Worm (Caenorhabditis elegans): ENCODE measurements around the gene C25E10.7.

C25E10.7 gene

DNA sequence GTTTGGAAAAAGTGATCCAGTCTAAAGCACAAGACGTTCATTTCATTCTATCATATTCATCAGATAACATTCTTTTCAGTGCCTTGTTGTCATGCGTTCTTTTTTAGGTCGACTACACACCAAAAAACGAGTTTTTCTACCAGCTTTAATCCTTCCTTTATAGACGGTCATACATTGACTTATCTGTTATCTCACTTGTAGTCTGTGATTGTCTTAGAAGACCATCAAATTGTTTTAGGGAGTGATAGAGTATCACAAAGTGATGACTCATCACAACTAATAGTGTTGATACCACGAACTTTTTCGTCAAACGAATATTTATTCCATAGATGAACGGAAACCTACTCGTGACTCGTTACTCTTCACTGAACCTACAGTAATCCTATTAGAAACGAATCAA is 34.8 kb upstream of the C25E10.7 start:
- TF ChIP-seq K12H6.12 (tag; optimal IDR thresholded peaks at IDR 0.05) (no peak), ceh-79 (tag; optimal IDR thresholded peaks at IDR 0.05) (no peak), aptf-3 (GFP tag; IDR thresholded peaks at IDR 0.05) (no peak)

- TF ChIP-seq T07F8.4 (tag; optimal IDR thresholded peaks at IDR 0.05) (no peak), hmg-20 (GFP tag; IDR thresholded peaks at IDR 0.05) (no peak), dox-1 (GFP tag; IDR thresholded peaks at IDR 0.05) (no peak), efl-1 (GFP tag; optimal IDR thresholded peaks at IDR 0.05) (no peak), F33H1.4 (GFP tag; IDR thresholded peaks at IDR 0.05) (no peak), rpc-1 (optimal IDR thresholded peaks at IDR 0.05) (no peak), rpc-1 (tag; optimal IDR thresholded peaks at IDR 0.05) (no peak), hsf-1 (GFP tag; IDR thresholded peaks at IDR 0.05) (no peak), attf-3 (GFP tag; conservative IDR thresholded peaks at IDR 0.05) (no peak), xnd-1 (tag; optimal IDR thresholded peaks at IDR 0.05) (no peak), ztf-3 (GFP tag; optimal IDR thresholded peaks at IDR 0.05) (no peak), cebp-2 (GFP tag; IDR thresholded peaks at IDR 0.05) (no peak), K11D2.4 (GFP tag; IDR thresholded peaks at IDR 0.05) (no peak), akir-1 (GFP tag; optimal IDR thresholded peaks at IDR 0.05) (no peak), madf-8 (GFP tag; conservative IDR thresholded peaks at IDR 0.05) (no peak), D2030.7 (GFP tag; IDR thresholded peaks at IDR 0.05) (no peak), lsy-27 (tag; optimal IDR thresholded peaks at IDR 0.05; ENCODE audit: borderline replicate concordance, insufficient read depth) (no peak), Y53F4B.3 (GFP tag; IDR thresholded peaks at IDR 0.05) (no peak), Y56A3A.18 (GFP tag; IDR thresholded peaks at IDR 0.05) (no peak), repo-1 (tag; optimal IDR thresholded peaks at IDR 0.05) (no peak)
Measured at ce11 chrV:9084252-9084651, 33.3 kb upstream of the C25E10.7 start.

DNA sequence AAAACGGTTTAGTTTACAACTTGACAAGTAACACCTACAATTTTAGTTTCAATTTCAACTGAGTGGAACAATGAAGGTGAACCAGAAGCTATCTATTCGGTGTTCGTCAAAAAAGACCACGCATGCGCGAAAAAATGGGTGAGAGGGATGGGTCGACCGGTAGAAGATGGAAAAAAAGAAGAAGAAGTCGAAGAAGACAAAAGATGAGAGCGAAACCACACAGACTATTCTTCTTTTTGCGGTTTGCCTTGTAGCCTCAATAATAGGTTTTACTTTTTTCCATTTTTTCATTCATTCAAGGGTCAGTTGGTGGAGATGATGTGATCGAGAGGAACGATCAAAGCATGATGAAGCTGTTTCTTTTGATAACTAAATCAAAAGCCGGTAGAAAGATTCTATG is 31.4 kb upstream of the C25E10.7 start:
- TF ChIP-seq atf-7 (tag; optimal IDR thresholded peaks at IDR 0.05) (no peak), attf-3 (GFP tag; conservative IDR thresholded peaks at IDR 0.05) (no peak), let-607 (tag; optimal IDR thresholded peaks at IDR 0.05) (no peak), F22D6.2 (tag; optimal IDR thresholded peaks at IDR 0.05) (no peak), F37B4.10 (GFP tag; IDR thresholded peaks at IDR 0.05) (no peak), chd-7 (tag; optimal IDR thresholded peaks at IDR 0.05) (no peak), B0035.1 (tag; optimal IDR thresholded peaks at IDR 0.05) (no peak), nhr-90 (tag; optimal IDR thresholded peaks at IDR 0.05) (no peak), lir-1 (GFP tag; conservative IDR thresholded peaks at IDR 0.05) (no peak), Y53G8AR.9 (GFP tag; conservative IDR thresholded peaks at IDR 0.05) (no peak)

DNA sequence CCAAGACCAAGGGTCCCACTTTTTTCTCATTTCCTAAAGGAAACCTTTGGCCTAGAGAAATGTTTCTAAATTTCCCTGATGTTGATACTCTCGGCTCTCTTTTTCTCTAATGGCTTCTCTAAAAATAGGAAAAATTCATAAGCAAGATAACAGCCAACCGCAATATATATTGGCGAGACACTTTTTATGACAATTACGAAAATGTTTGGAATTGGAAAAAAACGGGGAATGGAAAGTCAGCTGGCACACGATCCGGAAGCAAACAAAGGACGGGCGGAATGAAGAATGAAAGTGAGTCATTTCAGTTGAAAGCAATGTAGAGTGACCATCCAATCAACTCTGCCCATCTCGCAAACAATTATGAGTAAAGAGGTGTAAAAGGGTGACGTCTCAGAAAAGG is 30.4 kb upstream of the C25E10.7 start:
- TF ChIP-seq mcd-1 (GFP tag; IDR thresholded peaks at IDR 0.05) (no peak), ama-1 (optimal IDR thresholded peaks at IDR 0.05) (no peak), ama-1 (GFP tag; optimal IDR thresholded peaks at IDR 0.05) (no peak), cebp-1 (GFP tag; IDR thresholded peaks at IDR 0.05) (no peak), cebp-1 (tag; optimal IDR thresholded peaks at IDR 0.05) (peak; percentile 13), ekl-4 (GFP tag; IDR thresholded peaks at IDR 0.05) (no peak), dpff-1 (tag; optimal IDR thresholded peaks at IDR 0.05) (no peak), fkh-3 (tag; optimal IDR thresholded peaks at IDR 0.05) (no peak), ZK185.1 (tag; optimal IDR thresholded peaks at IDR 0.05; ENCODE audit: poor library complexity, severe bottlenecking) (peak; percentile 17), ceh-58 (GFP tag; IDR thresholded peaks at IDR 0.05) (no peak), nhr-80 (tag; optimal IDR thresholded peaks at IDR 0.05) (peak; percentile 62)
